Fruit fly (Drosophila melanogaster) whole organism, embryonic: ENCODE data around the gene nmdyn-D7.

Source experiments
- Aef1 ChIP-seq: fragments of 200-800 bp; sonication (Bioruptor generic); IDR thresholded peaks from 3 replicates; pipeline ENCODE4 v1.3.6; 2022; ENCODE audit warnings: missing biosample characterization, missing genetic modification characterization
- B-H2 ChIP-seq: fragments of 200-800 bp; sonication (Bioruptor generic); optimal IDR thresholded peaks from 2 replicates; lab custom pipeline; 2018; ENCODE audit warnings: missing biosample characterization, mild to moderate bottlenecking, missing genetic modification characterization
- Bgb ChIP-seq: fragments of 200-800 bp; sonication (Bioruptor generic); IDR thresholded peaks from 2 replicates; pipeline ENCODE4 v1.3.6; 2022; ENCODE audit warnings: missing biosample characterization, missing genetic modification characterization; ENCODE audit not compliant: partially characterized antibody
- CG11247 ChIP-seq: fragments of 200-800 bp; sonication (Bioruptor generic); IDR thresholded peaks from 2 replicates; pipeline ENCODE4 v1.3.6; 2022; ENCODE audit warnings: missing biosample characterization, missing genetic modification characterization
- CG11560 ChIP-seq: fragments of 200-800 bp; sonication (Bioruptor generic); IDR thresholded peaks from 3 replicates; pipeline ENCODE4 v1.3.6; 2022; ENCODE audit warnings: missing biosample characterization, missing genetic modification characterization
- CG12299 ChIP-seq: fragments of 200-800 bp; sonication (Bioruptor generic); optimal IDR thresholded peaks from 2 replicates; lab custom pipeline; 2018; ENCODE audit warnings: missing biosample characterization, mild to moderate bottlenecking, missing genetic modification characterization
- CG14014 ChIP-seq: fragments of 200-800 bp; sonication (Bioruptor generic); IDR thresholded peaks from 2 replicates; pipeline ENCODE4 v1.3.6; 2022; ENCODE audit warnings: missing biosample characterization, missing genetic modification characterization
- CG15011 ChIP-seq: fragments of 200-800 bp; sonication (Bioruptor generic); optimal IDR thresholded peaks from 3 replicates; lab custom pipeline; 2018; ENCODE audit warnings: missing biosample characterization, mild to moderate bottlenecking, missing genetic modification characterization
- CG17385 ChIP-seq: fragments of 200-800 bp; sonication (Bioruptor generic); optimal IDR thresholded peaks from 3 replicates; lab custom pipeline; 2018; ENCODE audit warnings: missing biosample characterization, mild to moderate bottlenecking, missing genetic modification characterization
- CG18262 ChIP-seq: fragments of 200-800 bp; optimal IDR thresholded peaks from 3 replicates; lab custom pipeline; 2019; ENCODE audit warnings: missing biosample characterization, mild to moderate bottlenecking, missing genetic modification characterization, moderate library complexity
- CG1832 ChIP-seq: fragments of 200-800 bp; sonication (Bioruptor generic); optimal IDR thresholded peaks from 2 replicates; lab custom pipeline; 2017; ENCODE audit warnings: missing biosample characterization, mild to moderate bottlenecking, missing genetic modification characterization, inconsistent platforms
- CG2129 ChIP-seq: fragments of 200-800 bp; sonication (Bioruptor generic); IDR thresholded peaks from 2 replicates; pipeline ENCODE4 v1.3.6; 2022; ENCODE audit warnings: missing biosample characterization, missing genetic modification characterization; ENCODE audit not compliant: partially characterized antibody
- CG3847 ChIP-seq: fragments of 200-800 bp; sonication (Bioruptor generic); IDR thresholded peaks from 2 replicates; pipeline ENCODE4 v1.3.6; 2022; ENCODE audit warnings: missing biosample characterization, missing genetic modification characterization
- CG3995 ChIP-seq: fragments of 200-800 bp; sonication (Bioruptor generic); optimal IDR thresholded peaks from 3 replicates; lab custom pipeline; 2016; ENCODE audit warnings: missing biosample characterization, missing genetic modification characterization
- CG6854 ChIP-seq: fragments of 200-800 bp; sonication (Bioruptor generic); optimal IDR thresholded peaks from 3 replicates; lab custom pipeline; 2017; ENCODE audit warnings: missing biosample characterization, mild to moderate bottlenecking, missing genetic modification characterization
- CG7556 ChIP-seq: fragments of 200-800 bp; sonication (Bioruptor generic); optimal IDR thresholded peaks from 2 replicates; lab custom pipeline; 2017; ENCODE audit warnings: missing biosample characterization, mild to moderate bottlenecking, missing genetic modification characterization
- CG8924 ChIP-seq: fragments of 200-800 bp; optimal IDR thresholded peaks from 3 replicates; lab custom pipeline; 2019; ENCODE audit warnings: missing biosample characterization, mild to moderate bottlenecking, missing genetic modification characterization, moderate library complexity
- CTCF ChIP-seq: fragments of 200-800 bp; sonication (Bioruptor generic); optimal IDR thresholded peaks from 2 replicates; lab custom pipeline; 2017; ENCODE audit warnings: missing biosample characterization, mild to moderate bottlenecking, missing genetic modification characterization, moderate library complexity
- D ChIP-seq, 2 experiments: fragments of 200-800 bp in 1 of 2; fragments of >200 bp in 1 of 2; sonication (Bioruptor generic) in 1 of 2; optimal IDR thresholded peaks; 2 replicates in 1 of 2; 3 replicates in 1 of 2; lab custom pipeline; 2017; ENCODE audit warnings: mild to moderate bottlenecking in 1 of 2, missing biosample characterization in 1 of 2, missing genetic modification characterization in 1 of 2, missing genetic modification reagents in 1 of 2
- Dip2 ChIP-seq: fragments of 200-800 bp; sonication (Bioruptor generic); IDR thresholded peaks from 2 replicates; pipeline ENCODE4 v1.3.6; 2022; ENCODE audit warnings: missing biosample characterization, missing genetic modification characterization
- HLH54F ChIP-seq: fragments of 200-800 bp; sonication (Bioruptor generic); optimal IDR thresholded peaks from 3 replicates; lab custom pipeline; 2016; ENCODE audit warnings: missing biosample characterization, missing genetic modification characterization
- HmgZ ChIP-seq: fragments of 200-800 bp; sonication (Bioruptor generic); optimal IDR thresholded peaks from 2 replicates; lab custom pipeline; 2018; ENCODE audit warnings: missing biosample characterization, mild to moderate bottlenecking, missing genetic modification characterization
- Hr39 ChIP-seq: fragments of >200 bp; optimal IDR thresholded peaks from 2 replicates; lab custom pipeline; 2017
- Hr51 ChIP-seq, 2 experiments: fragments of 200-800 bp; sonication (Bioruptor generic); optimal IDR thresholded peaks; 2 replicates in 1 of 2; 3 replicates in 1 of 2; lab custom pipeline; 2016 to 2018; ENCODE audit warnings: missing biosample characterization in 2 of 2, missing genetic modification characterization in 2 of 2, mild to moderate bottlenecking in 1 of 2, moderate library complexity in 1 of 2
- NfI ChIP-seq: fragments of 200-800 bp; sonication (Bioruptor generic); optimal IDR thresholded peaks from 3 replicates; lab custom pipeline; 2018; ENCODE audit warnings: missing biosample characterization, mild to moderate bottlenecking, missing genetic modification characterization, moderate library complexity
- Poxn ChIP-seq: fragments of 200-800 bp; sonication (Bioruptor generic); IDR thresholded peaks from 2 replicates; pipeline ENCODE4 v1.3.6; 2022; ENCODE audit warnings: missing biosample characterization, missing genetic modification characterization
- Ravus ChIP-seq: fragments of 200-800 bp; sonication (Bioruptor generic); IDR thresholded peaks from 2 replicates; pipeline ENCODE4 v1.3.6; 2022; ENCODE audit warnings: missing biosample characterization, missing genetic modification characterization
- Sox100B ChIP-seq: fragments of 200-800 bp; sonication (Bioruptor generic); optimal IDR thresholded peaks from 3 replicates; lab custom pipeline; 2018; ENCODE audit warnings: missing biosample characterization, mild to moderate bottlenecking, missing genetic modification characterization
- Ssrp ChIP-seq: fragments of 200-800 bp; sonication (Bioruptor generic); optimal IDR thresholded peaks from 2 replicates; lab custom pipeline; 2018; ENCODE audit warnings: missing biosample characterization, mild to moderate bottlenecking, missing genetic modification characterization, moderate library complexity
- abd-A ChIP-seq: fragments of 200-800 bp; sonication (Bioruptor generic); optimal IDR thresholded peaks from 3 replicates; lab custom pipeline; 2019; ENCODE audit warnings: missing biosample characterization, mild to moderate bottlenecking, missing genetic modification characterization, moderate library complexity
- az2 ChIP-seq: fragments of 200-800 bp; sonication (Bioruptor generic); optimal IDR thresholded peaks from 3 replicates; lab custom pipeline; 2016; ENCODE audit warnings: missing biosample characterization, missing genetic modification characterization
- bbx ChIP-seq: fragments of 200-800 bp; sonication (Bioruptor generic); IDR thresholded peaks from 2 replicates; pipeline ENCODE4 v1.3.6; 2022; ENCODE audit warnings: missing biosample characterization, missing genetic modification characterization; ENCODE audit not compliant: partially characterized antibody
- br ChIP-seq: fragments of >200 bp; optimal IDR thresholded peaks from 2 replicates; lab custom pipeline; 2017
- chif ChIP-seq, 2 experiments: fragments of 200-800 bp; sonication (Bioruptor generic); optimal IDR thresholded peaks; 3 replicates each; lab custom pipeline; 2016; ENCODE audit warnings: missing biosample characterization in 2 of 2, missing genetic modification characterization in 2 of 2
- chinmo ChIP-seq: fragments of 200-800 bp; sonication (Bioruptor generic); IDR thresholded peaks from 4 replicates; pipeline ENCODE4 v1.3.6; 2022; ENCODE audit warnings: missing biosample characterization, missing genetic modification characterization; ENCODE audit not compliant: partially characterized antibody
- da ChIP-seq: fragments of 200-800 bp; sonication (Bioruptor generic); optimal IDR thresholded peaks from 2 replicates; lab custom pipeline; 2016; ENCODE audit warnings: missing biosample characterization, missing genetic modification characterization
- disco-r ChIP-seq: fragments of 200-800 bp; sonication (Bioruptor generic); optimal IDR thresholded peaks from 2 replicates; lab custom pipeline; 2016; ENCODE audit warnings: missing biosample characterization, missing genetic modification characterization
- eyg ChIP-seq: fragments of 200-800 bp; sonication (Bioruptor generic); optimal IDR thresholded peaks from 3 replicates; lab custom pipeline; 2016; ENCODE audit warnings: missing biosample characterization, missing genetic modification characterization
- hb ChIP-seq: fragments of 200-800 bp; sonication (Bioruptor generic); IDR thresholded peaks from 3 replicates; pipeline ENCODE4 v1.3.6; 2022; ENCODE audit warnings: missing biosample characterization, missing genetic modification characterization; ENCODE audit not compliant: partially characterized antibody
- hbn ChIP-seq: fragments of 200-800 bp; sonication (Bioruptor generic); IDR thresholded peaks from 2 replicates; pipeline ENCODE4 v1.3.6; 2022; ENCODE audit warnings: missing biosample characterization, missing genetic modification characterization; ENCODE audit not compliant: partially characterized antibody
- jing ChIP-seq: fragments of 200-800 bp; sonication (Bioruptor generic); optimal IDR thresholded peaks from 2 replicates; lab custom pipeline; 2018; ENCODE audit warnings: missing biosample characterization, mild to moderate bottlenecking, missing genetic modification characterization
- kay ChIP-seq: fragments of 200-800 bp; sonication (Bioruptor generic); optimal IDR thresholded peaks from 2 replicates; lab custom pipeline; 2016; ENCODE audit warnings: missing biosample characterization, missing genetic modification characterization
- ken ChIP-seq: fragments of 200-800 bp; sonication (Bioruptor generic); IDR thresholded peaks from 3 replicates; pipeline ENCODE4 v1.3.6; 2022; ENCODE audit warnings: missing biosample characterization, missing genetic modification characterization
- lab ChIP-seq: fragments of 200-800 bp; sonication (Bioruptor generic); optimal IDR thresholded peaks from 3 replicates; lab custom pipeline; 2017; ENCODE audit warnings: missing biosample characterization, missing genetic modification characterization, mild to moderate bottlenecking, moderate library complexity, missing genetic modification reagents
- nerfin-1 ChIP-seq: fragments of 200-800 bp; sonication (Bioruptor generic); optimal IDR thresholded peaks from 3 replicates; lab custom pipeline; 2019; ENCODE audit warnings: missing biosample characterization, mild to moderate bottlenecking, missing genetic modification characterization, moderate library complexity
- onecut ChIP-seq: fragments of 200-800 bp; sonication (Bioruptor generic); IDR thresholded peaks from 2 replicates; pipeline ENCODE4 v1.3.6; 2022; ENCODE audit warnings: missing biosample characterization, missing genetic modification characterization
- phol ChIP-seq: fragments of 200-800 bp; sonication (Bioruptor generic); optimal IDR thresholded peaks from 3 replicates; lab custom pipeline; 2018; ENCODE audit warnings: missing biosample characterization, mild to moderate bottlenecking, missing genetic modification characterization, moderate library complexity
- sens ChIP-seq: fragments of 200-800 bp; sonication (Bioruptor generic); peaks from one replicate; lab custom pipeline; 2016; ENCODE audit warnings: missing biosample characterization, missing genetic modification characterization
- sr ChIP-seq: fragments of 200-800 bp; sonication (Bioruptor generic); IDR thresholded peaks from 3 replicates; pipeline ENCODE4 v1.3.6; 2022; ENCODE audit warnings: missing biosample characterization, missing genetic modification characterization
- zfh1 ChIP-seq: fragments of 200-800 bp; sonication (Bioruptor generic); IDR thresholded peaks from 3 replicates; pipeline ENCODE4 v1.3.6; 2022; ENCODE audit warnings: missing biosample characterization, missing genetic modification characterization
- zfh2 ChIP-seq: fragments of 200-800 bp; sonication (Bioruptor generic); optimal IDR thresholded peaks from 2 replicates; lab custom pipeline; 2016; ENCODE audit warnings: missing biosample characterization, missing genetic modification characterization

Gene nmdyn-D7

dm6 chr3R:9704183-9705007, 24.7 kb downstream of the nmdyn-D7 start (continued):
- TF ChIP-seq da (GFP tag; lab: Kevin White, UChicago), result no peak
- no peak for TF ChIP-seq Aef1 (GFP tag; lab: Robert Waterston, UW)
- no peak for TF ChIP-seq Sox100B
- TF ChIP-seq B-H2 (GFP tag; lab: Kevin White, UChicago), result peak; percentile 58
- no peak for TF ChIP-seq Dip2
- TF ChIP-seq jing (GFP tag; lab: Kevin White, UChicago), result no peak
- no peak for TF ChIP-seq disco-r (GFP tag; lab: Kevin White, UChicago)
- peak; percentile 89 for TF ChIP-seq abd-A (tag; lab: Kevin White, UChicago)
- TF ChIP-seq CG1832 (GFP tag; lab: Kevin White, UChicago), result no peak
- TF ChIP-seq Poxn (GFP tag; lab: Robert Waterston, UW), result no peak
- TF ChIP-seq Hr51 (GFP tag; optimal IDR thresholded peaks at IDR 0.05; lab: Kevin White, UChicago), result no peak
- TF ChIP-seq CG17385 (GFP tag; lab: Kevin White, UChicago), result no peak
- no peak for TF ChIP-seq CTCF (GFP tag; lab: Kevin White, UChicago)
- TF ChIP-seq bbx (GFP tag; lab: Robert Waterston, UW), result no peak
- no peak for TF ChIP-seq CG14014
- TF ChIP-seq br, result no peak
- TF ChIP-seq eyg (GFP tag; lab: Kevin White, UChicago), result no peak
- TF ChIP-seq CG3995 (GFP tag; lab: Kevin White, UChicago), result no peak
- no peak for TF ChIP-seq zfh2 (GFP tag; lab: Kevin White, UChicago)
- TF ChIP-seq chinmo (GFP tag; lab: Robert Waterston, UW), result no peak
- no peak for TF ChIP-seq az2 (GFP tag; lab: Kevin White, UChicago)
- TF ChIP-seq ken, result no peak
- TF ChIP-seq Ravus (GFP tag; lab: Robert Waterston, UW), result no peak
- TF ChIP-seq hbn (GFP tag; lab: Robert Waterston, UW), result no peak
- no peak for TF ChIP-seq CG11247 (GFP tag; lab: Robert Waterston, UW)
- TF ChIP-seq CG8924 (tag; lab: Kevin White, UChicago), result no peak
- TF ChIP-seq NfI (GFP tag; lab: Kevin White, UChicago), result no peak
- TF ChIP-seq Bgb, result no peak
- TF ChIP-seq phol (tag; lab: Kevin White, UChicago), result no peak
- TF ChIP-seq hb (GFP tag; lab: Robert Waterston, UW), result no peak
- TF ChIP-seq CG15011, result no peak
- TF ChIP-seq sr, result no peak
- TF ChIP-seq chif (GFP tag; optimal IDR thresholded peaks at IDR 0.05; lab: Kevin White, UChicago), result no peak
- no peak for TF ChIP-seq CG6854 (GFP tag; lab: Kevin White, UChicago)
- TF ChIP-seq HmgZ (tag; lab: Kevin White, UChicago), result peak; percentile 82
- no peak for TF ChIP-seq HLH54F (GFP tag; lab: Kevin White, UChicago)
- TF ChIP-seq zfh1 (GFP tag; lab: Robert Waterston, UW), result no peak
- TF ChIP-seq CG2129 (GFP tag; lab: Robert Waterston, UW), result no peak
- TF ChIP-seq kay (GFP tag; lab: Kevin White, UChicago), result peak; percentile 40
- TF ChIP-seq nerfin-1 (tag; lab: Kevin White, UChicago), result no peak
- TF ChIP-seq D (optimal IDR thresholded peaks at IDR 0.05; lab: Kevin White, UChicago), result no peak
- no peak for TF ChIP-seq D (GFP tag; optimal IDR thresholded peaks at IDR 0.05; lab: Kevin White, UChicago)
- TF ChIP-seq CG18262 (tag; lab: Kevin White, UChicago), result no peak
- no peak for TF ChIP-seq CG7556 (GFP tag; lab: Kevin White, UChicago)
- no peak for TF ChIP-seq Hr39 (lab: Kevin White, UChicago)
- TF ChIP-seq CG11560 (tag; lab: Robert Waterston, UW), result no peak
- peak; percentile 92 for TF ChIP-seq lab (GFP tag; lab: Kevin White, UChicago)
- TF ChIP-seq CG12299 (tag; lab: Kevin White, UChicago), result no peak
- TF ChIP-seq Ssrp, result no peak
- no peak for TF ChIP-seq sens (GFP tag; lab: Kevin White, UChicago)
- no peak for TF ChIP-seq CG3847 (GFP tag; lab: Robert Waterston, UW)
- TF ChIP-seq onecut, result peak; percentile 88
